Worm (Caenorhabditis elegans) whole organism, L3 larva: Measurements from ENCODE around the gene rde-8.

Experiments
- R02D3.7 ChIP-seq: fragments of 150-350 bp; optimal IDR thresholded peaks from 2 replicates; lab custom pipeline; 2014; ENCODE audit warnings: missing biosample characterization, missing genetic modification characterization
- ZK546.5 ChIP-seq: sonication (generic microtip); optimal IDR thresholded peaks from 2 replicates; lab custom pipeline; 2017; ENCODE audit warnings: missing biosample characterization, missing genetic modification characterization
- aly-2 ChIP-seq: fragments of 150-350 bp; optimal IDR thresholded peaks from 2 replicates; lab custom pipeline; 2014; ENCODE audit warnings: missing biosample characterization, missing genetic modification characterization
- ama-1 ChIP-seq: fragments of 150-350 bp; optimal IDR thresholded peaks from 2 replicates; lab custom pipeline; 2018
- ceh-16 ChIP-seq: sonication (generic microtip); optimal IDR thresholded peaks from 2 replicates; lab custom pipeline; 2017; ENCODE audit warnings: missing biosample characterization, missing genetic modification characterization
- ceh-28 ChIP-seq: fragments of 150-350 bp; optimal IDR thresholded peaks from 2 replicates; lab custom pipeline; 2014; ENCODE audit warnings: missing biosample characterization, missing genetic modification reagents, missing genetic modification characterization
- egl-5 ChIP-seq: fragments of 150-350 bp; optimal IDR thresholded peaks from 2 replicates; lab custom pipeline; 2017; ENCODE audit warnings: missing biosample characterization, missing genetic modification reagents, missing genetic modification characterization, inconsistent platforms
- elt-1 ChIP-seq: fragments of 150-350 bp; optimal IDR thresholded peaks from 2 replicates; lab custom pipeline; 2014; ENCODE audit warnings: missing biosample characterization, missing genetic modification characterization
- elt-2 ChIP-seq: sonication (generic microtip); optimal IDR thresholded peaks from 2 replicates; lab custom pipeline; 2016; ENCODE audit warnings: missing genetic modification reagents, mild to moderate bottlenecking, missing genetic modification characterization, missing compliant biosample characterization
- elt-3 ChIP-seq, 3 experiments: fragments of 150-350 bp in 1 of 3; sonication (generic microtip) in 2 of 3; optimal IDR thresholded peaks; 2 replicates in 2 of 3; 4 replicates in 1 of 3; lab custom pipeline; 2014 to 2017; ENCODE audit warnings: missing biosample characterization in 3 of 3, missing genetic modification characterization in 3 of 3
- eor-1 ChIP-seq, 2 experiments: fragments of 150-350 bp; optimal IDR thresholded peaks; 2 replicates each; lab custom pipeline; 2014 to 2018; ENCODE audit warnings: missing biosample characterization in 2 of 2, missing genetic modification characterization in 2 of 2
- fkh-10 ChIP-seq: sonication (generic microtip); optimal IDR thresholded peaks from 2 replicates; lab custom pipeline; 2017; ENCODE audit warnings: missing biosample characterization, missing genetic modification reagents, missing genetic modification characterization
- fkh-2 ChIP-seq: fragments of 150-350 bp; optimal IDR thresholded peaks from 2 replicates; lab custom pipeline; 2014; ENCODE audit warnings: missing biosample characterization, missing genetic modification reagents, missing genetic modification characterization
- fos-1 ChIP-seq: fragments of 150-350 bp; optimal IDR thresholded peaks from 2 replicates; lab custom pipeline; 2014; ENCODE audit warnings: missing biosample characterization, missing genetic modification characterization
- hmg-11 ChIP-seq: sonication (generic microtip); optimal IDR thresholded peaks from 2 replicates; lab custom pipeline; 2016; ENCODE audit warnings: missing genetic modification characterization, missing compliant biosample characterization
- jun-1 ChIP-seq: fragments of 150-350 bp; optimal IDR thresholded peaks from 2 replicates; lab custom pipeline; 2014; ENCODE audit warnings: missing biosample characterization, missing genetic modification reagents, missing genetic modification characterization
- lin-39 ChIP-seq: fragments of 150-350 bp; optimal IDR thresholded peaks from 2 replicates; lab custom pipeline; 2018; ENCODE audit warnings: missing biosample characterization, missing genetic modification reagents, missing genetic modification characterization
- lsy-12 ChIP-seq: sonication (generic microtip); optimal IDR thresholded peaks from 2 replicates; lab custom pipeline; 2016; ENCODE audit warnings: mild to moderate bottlenecking, missing genetic modification characterization, missing compliant biosample characterization
- mml-1 ChIP-seq: fragments of 150-350 bp; sonication (generic microtip); optimal IDR thresholded peaks from 3 replicates; lab custom pipeline; 2014; ENCODE audit warnings: missing biosample characterization, missing genetic modification characterization
- nhr-11 ChIP-seq: fragments of 150-350 bp; optimal IDR thresholded peaks from 2 replicates; lab custom pipeline; 2014; ENCODE audit warnings: missing biosample characterization, missing genetic modification characterization
- nhr-12 ChIP-seq: fragments of 150-350 bp; optimal IDR thresholded peaks from 2 replicates; lab custom pipeline; 2014; ENCODE audit warnings: missing biosample characterization, missing genetic modification characterization
- nhr-23 ChIP-seq: fragments of 150-350 bp; optimal IDR thresholded peaks from 2 replicates; lab custom pipeline; 2014; ENCODE audit warnings: missing biosample characterization, missing genetic modification reagents, missing genetic modification characterization
- nhr-25 ChIP-seq: sonication (generic microtip); optimal IDR thresholded peaks from 2 replicates; lab custom pipeline; 2017; ENCODE audit warnings: missing biosample characterization, missing genetic modification characterization
- nhr-67 ChIP-seq: fragments of 150-350 bp; optimal IDR thresholded peaks from 2 replicates; lab custom pipeline; 2014; ENCODE audit warnings: missing biosample characterization, missing genetic modification characterization
- nhr-76 ChIP-seq: fragments of 150-350 bp; sonication (generic microtip); optimal IDR thresholded peaks from 5 replicates; lab custom pipeline; 2014; ENCODE audit warnings: missing biosample characterization, missing genetic modification characterization
- nhr-77 ChIP-seq: fragments of 150-350 bp; optimal IDR thresholded peaks from 2 replicates; lab custom pipeline; 2014; ENCODE audit warnings: missing biosample characterization, missing genetic modification characterization
- pha-4 ChIP-seq: fragments of 150-350 bp; optimal IDR thresholded peaks from 2 replicates; lab custom pipeline; 2014; ENCODE audit warnings: missing biosample characterization, missing genetic modification reagents, missing genetic modification characterization
- pqm-1 ChIP-seq: fragments of 150-350 bp; optimal IDR thresholded peaks from 2 replicates; lab custom pipeline; 2017; ENCODE audit warnings: missing biosample characterization, missing genetic modification characterization, inconsistent platforms
- skn-1 ChIP-seq: fragments of 150-350 bp; optimal IDR thresholded peaks from 2 replicates; lab custom pipeline; 2014; ENCODE audit warnings: missing biosample characterization, missing genetic modification characterization
- snpc-4 ChIP-seq: fragments of 150-350 bp; optimal IDR thresholded peaks from 2 replicates; lab custom pipeline; 2014; ENCODE audit warnings: missing biosample characterization, missing genetic modification characterization
- tbx-2 ChIP-seq: sonication (generic microtip); optimal IDR thresholded peaks from 2 replicates; lab custom pipeline; 2016; ENCODE audit warnings: mild to moderate bottlenecking, missing genetic modification characterization, missing compliant biosample characterization
- unc-39 ChIP-seq: sonication (generic microtip); optimal IDR thresholded peaks from 4 replicates; lab custom pipeline; 2017; ENCODE audit warnings: missing biosample characterization, missing genetic modification characterization
- zag-1 ChIP-seq: fragments of 150-350 bp; optimal IDR thresholded peaks from 2 replicates; lab custom pipeline; 2014; ENCODE audit warnings: missing biosample characterization, missing genetic modification characterization
- ztf-4 ChIP-seq: fragments of 150-350 bp; optimal IDR thresholded peaks from 2 replicates; lab custom pipeline; 2014; ENCODE audit warnings: missing biosample characterization, missing genetic modification characterization

rde-8 gene

DNA sequence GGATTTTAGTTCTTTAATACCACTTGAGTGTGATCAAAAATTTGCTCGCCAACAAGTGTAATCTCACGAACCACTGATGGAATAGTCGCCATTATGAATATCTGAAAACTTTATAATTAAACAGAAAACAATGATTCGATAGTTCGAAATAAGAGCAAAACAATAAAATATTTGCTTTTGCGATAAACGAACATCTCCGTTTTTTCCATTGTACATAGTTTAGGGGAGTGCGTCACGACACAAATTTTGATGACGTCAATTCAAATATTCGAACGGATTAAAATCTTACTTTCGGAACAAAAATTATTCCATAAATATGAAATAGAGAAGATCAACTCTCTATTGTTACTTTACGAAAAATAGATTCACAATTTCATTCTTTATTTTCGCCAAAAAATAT lies 30.9 kb upstream of the rde-8 start, which contains the start of gene mutd-1:
Gene mutd-1 (minus strand): TSS at position 101 of the 400 bp plus-strand sequence.
- TF ChIP-seq fkh-10 (GFP tag; lab: Kevin White, UChicago) (no peak), jun-1 (tag; lab: Kevin White, UChicago) (no peak), nhr-77 (no peak), skn-1 (no peak), pqm-1 (no peak), nhr-67 (no peak), lin-39 (tag; lab: Kevin White, UChicago) (no peak)

DNA sequence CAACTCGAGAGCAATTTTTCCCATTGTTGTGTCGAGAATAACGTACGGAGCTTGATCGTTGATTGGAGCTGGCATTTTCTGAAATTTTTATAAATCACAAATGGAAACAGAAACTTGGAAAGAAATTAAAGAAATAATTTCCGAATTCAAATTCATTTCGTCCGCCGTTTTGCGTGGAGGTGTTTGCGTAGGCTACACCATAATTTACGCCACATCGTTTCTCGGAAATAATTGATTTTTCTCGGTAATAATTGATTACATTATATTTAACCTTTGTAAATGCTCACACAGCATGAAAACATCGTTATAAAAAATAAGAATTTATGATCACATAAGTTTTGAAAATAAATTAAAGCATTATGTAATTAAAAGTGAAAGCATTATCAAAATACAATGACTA lies 30.1 kb upstream of the rde-8 start, which contains the start of gene cyn-12:
Gene cyn-12 (minus strand): TSS at position 78 of the 400 bp plus-strand sequence.
- TF ChIP-seq ceh-28 = peak; percentile 66
- peak; percentile 36 for TF ChIP-seq nhr-23 (tag; lab: Kevin White, UChicago)
- TF ChIP-seq elt-2 (tag; lab: Kevin White, UChicago) = no peak
- peak; percentile 40 for TF ChIP-seq hmg-11 (tag; lab: Kevin White, UChicago)
- TF ChIP-seq nhr-76 = no peak
- no peak for TF ChIP-seq lin-39 (tag; lab: Kevin White, UChicago)
- peak; percentile 6 for TF ChIP-seq pqm-1

ce11 chrIV:7131780-7132179 lies 28.7 kb upstream of the rde-8 start, which contains the start of gene grsp-3:
Gene grsp-3, minus strand, starts transcription at chrIV:7131928.
- TF ChIP-seq nhr-23 (tag; lab: Kevin White, UChicago) = peak; percentile 89
- peak; percentile 38 for TF ChIP-seq ceh-28
- no peak for TF ChIP-seq nhr-76
- peak in 1 of 3 experiments; percentile 61 for TF ChIP-seq elt-3 (tag; optimal IDR thresholded peaks at IDR 0.05; lab: Kevin White, UChicago)
- TF ChIP-seq snpc-4 (tag; lab: Kevin White, UChicago) = no peak
- TF ChIP-seq elt-1 = peak; percentile 46
- no peak for TF ChIP-seq fos-1 (tag; lab: Kevin White, UChicago)
- TF ChIP-seq nhr-25 (tag; lab: Kevin White, UChicago) = peak; percentile 77
- TF ChIP-seq, all 47 proteins: peak for 5

ce11 chrIV:7121313-7122055 lies 18.4 kb upstream of the rde-8 start, which contains the start of the genes C34D4.10 and str-48:
Gene C34D4.10, minus strand, starts transcription at chrIV:7121413.
Gene str-48, plus strand, starts transcription at chrIV:7122005.
- TF ChIP-seq unc-39 (tag; lab: Kevin White, UChicago) = no peak
- TF ChIP-seq egl-5 (tag; lab: Kevin White, UChicago) = no peak
- no peak for TF ChIP-seq tbx-2 (tag; lab: Kevin White, UChicago)
- no peak for TF ChIP-seq lsy-12 (tag; lab: Kevin White, UChicago)
- TF ChIP-seq zag-1 (tag; lab: Kevin White, UChicago) = no peak
- TF ChIP-seq nhr-11 (tag; lab: Kevin White, UChicago) = no peak

ce11 chrIV:7114599-7114998 lies 11.5 kb upstream of the rde-8 start, which contains the start of gene nas-8:
Gene nas-8, plus strand, starts transcription at chrIV:7114899.
- TF ChIP-seq nhr-25 (tag; lab: Kevin White, UChicago) (no peak), unc-39 (tag; lab: Kevin White, UChicago) (no peak), ama-1 (no peak), mml-1 (tag; lab: Kevin White, UChicago) (no peak), ZK546.5 (tag; lab: Kevin White, UChicago) (no peak), eor-1 (tag; optimal IDR thresholded peaks at IDR 0.05; lab: Kevin White, UChicago) (no peak), ceh-28 (no peak), ztf-4 (tag; lab: Kevin White, UChicago) (no peak), fkh-2 (tag; lab: Kevin White, UChicago) (no peak), nhr-11 (tag; lab: Kevin White, UChicago) (no peak), nhr-23 (tag; lab: Kevin White, UChicago) (no peak), aly-2 (tag; lab: Kevin White, UChicago) (no peak), nhr-12 (tag; lab: Kevin White, UChicago) (no peak), R02D3.7 (tag; lab: Kevin White, UChicago) (no peak), ceh-16 (tag; lab: Kevin White, UChicago) (no peak), pha-4 (tag; lab: Kevin White, UChicago) (no peak), skn-1 (no peak)
